Worm (Caenorhabditis elegans): ENCODE results near the gene rpc-25.

The rpc-25 gene

DNA sequence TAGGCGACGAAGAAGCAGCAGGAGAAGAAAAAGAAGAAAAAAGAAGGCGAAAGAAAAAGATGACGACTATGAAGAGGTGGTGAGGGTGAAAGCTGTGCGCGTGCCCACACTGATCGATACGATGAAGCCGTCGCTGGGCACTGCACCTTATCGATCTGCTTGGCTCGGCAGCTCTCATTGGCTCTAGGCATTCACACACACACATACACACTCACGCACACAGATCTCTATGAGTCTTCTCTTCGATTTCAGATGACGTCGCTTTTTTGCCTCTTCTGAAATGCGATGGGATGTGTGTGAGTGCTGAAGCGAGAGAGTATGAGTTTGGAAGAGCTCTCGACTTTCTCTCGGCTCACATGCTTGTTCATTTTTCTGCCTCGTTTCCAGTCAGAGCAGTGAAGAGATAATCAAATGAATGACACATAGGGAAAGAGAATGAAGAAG, 31.7 kb downstream of the rpc-25 start (continued):
- TF ChIP-seq lin-39 (tag; optimal IDR thresholded peaks at IDR 0.05): no peak
- TF ChIP-seq F10B5.3 (tag; optimal IDR thresholded peaks at IDR 0.05): no peak
- peak in 1 of 2 experiments; percentile 66 for TF ChIP-seq hif-1 (tag; optimal IDR thresholded peaks at IDR 0.05)
- peak; percentile 85 for TF ChIP-seq mep-1 (tag; optimal IDR thresholded peaks at IDR 0.05)
- peak; percentile 85; the same call in 1 of the 2 replicates for TF ChIP-seq ctbp-1 (GFP tag; IDR thresholded peaks at IDR 0.05)
- TF ChIP-seq ZK546.5 (tag; optimal IDR thresholded peaks at IDR 0.05): no peak
- 0 out of 2 replicates have a peak, but pooled peaks have one; percentile 25 for TF ChIP-seq mdt-29 (GFP tag; IDR thresholded peaks at IDR 0.05)
- TF ChIP-seq ces-1 (GFP tag; optimal IDR thresholded peaks at IDR 0.05): peak; percentile 77
- TF ChIP-seq F49E8.2 (tag; optimal IDR thresholded peaks at IDR 0.05; ENCODE audit: borderline replicate concordance): no peak
- TF ChIP-seq mxl-3 (GFP tag; optimal IDR thresholded peaks at IDR 0.05): peak; percentile 28
- no peak for TF ChIP-seq ztf-11 (tag; optimal IDR thresholded peaks at IDR 0.05)
- TF ChIP-seq fkh-10 (GFP tag; optimal IDR thresholded peaks at IDR 0.05): peak; percentile 98
- TF ChIP-seq madf-9 (GFP tag; conservative IDR thresholded peaks at IDR 0.05): no peak
- no peak for TF ChIP-seq T26A8.4 (GFP tag; IDR thresholded peaks at IDR 0.05)
- peak; percentile 86 for TF ChIP-seq nhr-11 (tag; optimal IDR thresholded peaks at IDR 0.05)
- no peak for TF ChIP-seq ceh-32 (tag; optimal IDR thresholded peaks at IDR 0.05; ENCODE audit: poor library complexity)
- TF ChIP-seq nhr-28 (tag; optimal IDR thresholded peaks at IDR 0.05): no peak
- 0 out of 2 replicates have a peak, but pooled peaks have one; percentile 26 for TF ChIP-seq saeg-2 (GFP tag; IDR thresholded peaks at IDR 0.05)
- no peak for TF ChIP-seq zip-2 (tag; optimal IDR thresholded peaks at IDR 0.05)
- TF ChIP-seq nhr-48 (tag; optimal IDR thresholded peaks at IDR 0.05): peak; percentile 25
- peak; percentile 78 for TF ChIP-seq ceh-28 (tag; optimal IDR thresholded peaks at IDR 0.05)
- TF ChIP-seq dmd-8 (GFP tag; IDR thresholded peaks at IDR 0.05): no peak
- TF ChIP-seq snpc-4 (tag; optimal IDR thresholded peaks at IDR 0.05): no peak
- no peak for TF ChIP-seq ceh-82 (tag; optimal IDR thresholded peaks at IDR 0.05)
- no peak for TF ChIP-seq duxl-1 (tag; optimal IDR thresholded peaks at IDR 0.05; ENCODE audit: poor library complexity)
- TF ChIP-seq hlh-30 (tag; optimal IDR thresholded peaks at IDR 0.05; ENCODE audit: insufficient read depth): peak; percentile 73
- peak; percentile 56 for TF ChIP-seq hlh-11 (tag; optimal IDR thresholded peaks at IDR 0.05)
- TF ChIP-seq lsy-2 (tag; optimal IDR thresholded peaks at IDR 0.05): peak; percentile 62 to 85
- TF ChIP-seq arid-1 (GFP tag; conservative IDR thresholded peaks at IDR 0.05): 0 out of 2 replicates have a peak, but pooled peaks have one; percentile 31
- peak; percentile 58; the same call in 1 of the 2 replicates for TF ChIP-seq ceh-20 (GFP tag; IDR thresholded peaks at IDR 0.05)
- peak; percentile 47; the same call in 1 of the 2 replicates for TF ChIP-seq lin-38 (GFP tag; IDR thresholded peaks at IDR 0.05)
- peak in 1 of 2 experiments; percentile 1 for TF ChIP-seq unc-62 (GFP tag; optimal IDR thresholded peaks at IDR 0.05 in 1 of 2)
- TF ChIP-seq unc-62 (tag; optimal IDR thresholded peaks at IDR 0.05): peak; percentile 33

DNA sequence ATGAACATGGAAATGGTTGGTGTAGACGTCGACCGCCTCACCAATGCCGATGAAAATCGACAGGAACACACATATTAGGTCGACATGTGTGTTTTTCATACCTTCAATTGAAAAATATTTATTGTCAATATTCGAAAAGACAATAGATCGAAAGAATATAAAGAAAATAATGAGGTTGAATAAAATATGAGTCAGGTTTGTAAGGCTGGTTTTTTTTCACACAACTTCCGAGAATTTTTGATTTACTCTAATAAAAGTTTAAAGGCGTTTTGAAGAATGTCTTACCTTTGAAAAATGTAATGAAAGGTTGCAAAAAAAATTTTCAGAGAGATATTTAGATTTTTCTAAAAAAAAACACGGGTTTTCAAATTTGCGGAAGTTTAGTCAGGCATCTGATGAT, 32.7 kb downstream of the rpc-25 start, which contains the start of gene egl-3:
egl-3 (minus strand) TSS at position 101 of the 400 bp plus-strand sequence.
- TF ChIP-seq D1046.2 (GFP tag; IDR thresholded peaks at IDR 0.05): no peak
- no peak for TF ChIP-seq egl-43 (GFP tag; IDR thresholded peaks at IDR 0.05)
- TF ChIP-seq dpl-1 (GFP tag; optimal IDR thresholded peaks at IDR 0.05): no peak
- TF ChIP-seq unc-62 (GFP tag; optimal IDR thresholded peaks at IDR 0.05 in 1 of 2): peak in 1 of 2 experiments; percentile 26
- no peak for TF ChIP-seq unc-62 (tag; optimal IDR thresholded peaks at IDR 0.05)

DNA sequence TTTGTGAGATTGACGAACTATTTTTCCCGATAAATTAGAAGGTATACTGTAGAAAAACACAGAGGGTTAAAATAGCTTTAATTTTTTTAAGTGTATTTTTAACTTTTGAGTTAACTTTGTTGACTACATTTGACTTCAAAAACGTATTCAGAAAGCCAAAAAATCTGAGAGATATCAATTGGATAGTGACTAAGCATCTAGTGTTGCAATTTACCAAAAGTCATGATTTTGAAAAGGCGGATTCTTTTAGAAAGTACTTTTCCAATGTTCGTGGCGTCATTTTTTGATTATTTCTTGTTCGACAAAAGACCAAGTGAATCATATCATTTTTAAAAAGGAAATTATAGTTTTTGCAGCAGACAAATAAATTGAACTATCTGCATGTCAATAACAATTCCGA, 37.5 kb downstream of the rpc-25 start:
- peak; percentile 49 for TF ChIP-seq mep-1 (tag; optimal IDR thresholded peaks at IDR 0.05)
- TF ChIP-seq lin-13 (GFP tag; optimal IDR thresholded peaks at IDR 0.05): peak; percentile 24
- no peak for TF ChIP-seq nhr-76 (tag; optimal IDR thresholded peaks at IDR 0.05)
